Worm (Caenorhabditis elegans): ENCODE measurements around the gene Y110A2AL.5.
A peak's percentile ranks its signal among the peaks of the same experiment; 100 is the strongest.

Y110A2AL.5 gene

DNA sequence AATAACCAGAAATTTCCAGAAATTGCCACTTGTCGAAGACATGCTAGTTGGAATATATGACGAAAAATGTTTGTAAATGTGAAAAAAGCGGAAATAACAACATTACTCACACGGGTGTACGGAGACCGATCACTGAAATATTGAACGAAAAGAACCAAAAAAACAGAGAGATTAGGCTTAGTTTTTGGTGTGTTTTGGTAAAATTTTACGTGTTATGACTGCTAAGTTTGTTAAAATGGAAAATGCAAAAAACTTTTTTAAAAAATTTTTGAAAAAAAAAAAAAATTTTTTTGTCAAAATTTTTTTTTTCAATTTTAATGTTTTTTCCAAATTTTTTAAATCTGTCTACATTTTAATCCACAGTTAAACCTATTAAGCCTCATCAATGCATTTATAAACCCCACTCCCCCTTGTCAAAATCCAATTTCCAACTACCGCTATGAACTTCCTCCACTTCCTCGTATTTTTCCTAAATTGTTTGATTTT, 41.9 kb upstream of the Y110A2AL.5 start, which contains the start of the genes fut-4 and K12H6.10:
TSS of gene fut-4 (minus strand) at position 101 of the 486 bp plus-strand sequence.
TSS of gene K12H6.10 (plus strand) at position 436 of the 486 bp plus-strand sequence.
- TF ChIP-seq spr-1 (tag; optimal IDR thresholded peaks at IDR 0.05) (no peak), mxl-2 (GFP tag; conservative IDR thresholded peaks at IDR 0.05) (no peak), mes-2 (tag; optimal IDR thresholded peaks at IDR 0.05; ENCODE audit: poor library complexity, severe bottlenecking) (no peak), dmd-9 (GFP tag; IDR thresholded peaks at IDR 0.05) (no peak), mep-1 (tag; optimal IDR thresholded peaks at IDR 0.05) (no peak), zfp-2 (tag; optimal IDR thresholded peaks at IDR 0.05) (no peak), pqm-1 (tag; optimal IDR thresholded peaks at IDR 0.05) (no peak), zag-1 (tag; optimal IDR thresholded peaks at IDR 0.05) (no peak), ceh-32 (tag; optimal IDR thresholded peaks at IDR 0.05; ENCODE audit: poor library complexity) (no peak), lin-13 (GFP tag; optimal IDR thresholded peaks at IDR 0.05) (no peak), arid-1 (GFP tag; conservative IDR thresholded peaks at IDR 0.05) (no peak), php-3 (GFP tag; IDR thresholded peaks at IDR 0.05) (no peak), hlh-11 (tag; optimal IDR thresholded peaks at IDR 0.05) (no peak)

DNA sequence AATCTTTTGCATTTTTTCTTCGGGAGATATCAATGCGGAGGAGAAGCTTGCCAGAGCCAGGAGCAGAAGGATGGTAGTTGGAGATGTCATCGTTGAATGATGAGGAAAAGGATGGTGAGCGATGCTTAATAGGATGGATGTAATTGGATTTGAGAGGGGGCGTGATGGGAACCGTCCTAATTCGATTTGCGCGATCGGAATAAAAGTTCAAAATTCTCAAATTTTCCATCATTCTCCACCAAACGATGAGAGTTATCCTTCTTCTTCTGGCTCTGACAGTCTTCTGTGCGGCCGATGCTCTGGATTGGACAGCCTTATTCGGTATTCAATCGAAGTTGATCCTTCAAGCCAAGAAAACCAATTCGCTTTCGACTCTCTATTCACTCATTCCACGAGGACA, 40.2 kb upstream of the Y110A2AL.5 start, which contains the start of the genes K12H6.4 and K12H6.9:
TSS of gene K12H6.4 (minus strand) at position 101 of the 400 bp plus-strand sequence.
TSS of gene K12H6.9 (plus strand) at position 236 of the 400 bp plus-strand sequence.
- TF ChIP-seq zag-1 (tag; optimal IDR thresholded peaks at IDR 0.05) (no peak), lin-38 (GFP tag; IDR thresholded peaks at IDR 0.05) (no peak), ces-1 (GFP tag; optimal IDR thresholded peaks at IDR 0.05) (no peak), zfp-2 (tag; optimal IDR thresholded peaks at IDR 0.05) (no peak)

ce11 chrII:2826073-2826472, 38.3 kb upstream of the Y110A2AL.5 start, which contains the start of gene K12H6.5:
Gene K12H6.5, minus strand, starts transcription at chrII:2826173.
- TF ChIP-seq ZK337.2 (GFP tag; IDR thresholded peaks at IDR 0.05) (no peak), saeg-2 (GFP tag; IDR thresholded peaks at IDR 0.05) (no peak), ces-1 (GFP tag; optimal IDR thresholded peaks at IDR 0.05) (no peak), php-3 (GFP tag; IDR thresholded peaks at IDR 0.05) (no peak), lin-29 (GFP tag; IDR thresholded peaks at IDR 0.05) (no peak), F26F4.8 (GFP tag; conservative IDR thresholded peaks at IDR 0.05) (no peak), lin-1 (GFP tag; IDR thresholded peaks at IDR 0.05) (no peak), lsy-2 (tag; optimal IDR thresholded peaks at IDR 0.05) (no peak), ceh-32 (tag; optimal IDR thresholded peaks at IDR 0.05; ENCODE audit: poor library complexity) (no peak), snpc-1.2 (GFP tag; IDR thresholded peaks at IDR 0.05) (no peak), fos-1 (tag; optimal IDR thresholded peaks at IDR 0.05) (no peak), F37D6.2 (tag; optimal IDR thresholded peaks at IDR 0.05) (no peak), Y105C5A.15 (GFP tag; IDR thresholded peaks at IDR 0.05) (no peak), nhr-25 (tag; optimal IDR thresholded peaks at IDR 0.05; ENCODE audit: borderline replicate concordance, insufficient read depth) (no peak), nhr-6 (tag; optimal IDR thresholded peaks at IDR 0.05) (no peak), daf-16 (GFP tag; optimal IDR thresholded peaks at IDR 0.05) (no peak), daf-16 (tag; optimal IDR thresholded peaks at IDR 0.05) (no peak), arid-1 (GFP tag; conservative IDR thresholded peaks at IDR 0.05) (no peak), nhr-48 (tag; optimal IDR thresholded peaks at IDR 0.05) (no peak)

DNA sequence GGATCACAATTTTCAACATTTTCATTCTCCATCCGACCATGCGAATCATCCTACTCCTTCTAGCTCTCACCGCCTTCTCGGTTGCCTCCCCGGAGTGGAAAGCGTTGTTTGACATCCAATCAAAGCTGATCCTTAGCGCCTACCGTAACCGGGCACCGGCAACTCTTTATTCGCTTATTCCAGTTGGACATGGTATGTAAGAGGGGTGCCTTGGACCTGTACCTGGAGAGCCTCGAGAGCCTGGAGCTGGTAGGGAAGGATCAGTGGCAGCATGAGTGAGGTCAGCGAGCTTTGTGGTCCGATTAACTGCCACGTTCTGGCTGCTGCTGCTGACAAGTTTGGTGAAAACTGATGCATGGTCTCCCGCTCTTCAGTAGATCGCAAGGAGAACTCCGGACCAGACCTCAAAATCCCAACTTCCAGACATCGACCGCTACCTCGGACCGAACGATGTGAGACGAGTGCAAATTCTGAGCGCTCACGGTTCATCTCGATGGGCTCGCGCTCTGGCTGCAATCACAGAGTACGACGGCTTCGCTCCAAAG, 36.4 kb upstream of the Y110A2AL.5 start, which contains the start of gene K12H6.8:
TSS of gene K12H6.8 (plus strand) at position 38 of the 545 bp plus-strand sequence.
- TF ChIP-seq nhr-102 (tag; optimal IDR thresholded peaks at IDR 0.05) (no peak), sdz-12 (GFP tag; optimal IDR thresholded peaks at IDR 0.05) (peak; percentile 45), rbr-2 (tag; optimal IDR thresholded peaks at IDR 0.05) (no peak), lin-39 (tag; optimal IDR thresholded peaks at IDR 0.05) (no peak), skn-1 (tag; optimal IDR thresholded peaks at IDR 0.05) (no peak), ceh-62 (tag; optimal IDR thresholded peaks at IDR 0.05) (no peak), fos-1 (tag; optimal IDR thresholded peaks at IDR 0.05) (no peak), ceh-20 (GFP tag; IDR thresholded peaks at IDR 0.05) (no peak), zfp-3 (GFP tag; conservative IDR thresholded peaks at IDR 0.05) (no peak), ctbp-1 (GFP tag; IDR thresholded peaks at IDR 0.05) (no peak), pqm-1 (tag; optimal IDR thresholded peaks at IDR 0.05) (no peak), snpc-1.2 (GFP tag; IDR thresholded peaks at IDR 0.05) (no peak), ceh-28 (tag; optimal IDR thresholded peaks at IDR 0.05) (no peak), nhr-111 (GFP tag; optimal IDR thresholded peaks at IDR 0.05) (no peak), duxl-1 (tag; optimal IDR thresholded peaks at IDR 0.05; ENCODE audit: poor library complexity) (peak; percentile 21), tra-1 (GFP tag; IDR thresholded peaks at IDR 0.05) (no peak), lin-1 (GFP tag; IDR thresholded peaks at IDR 0.05) (no peak), snpc-4 (tag; optimal IDR thresholded peaks at IDR 0.05) (no peak), set-16 (GFP tag; IDR thresholded peaks at IDR 0.05) (peak; percentile 72), arid-1 (GFP tag; conservative IDR thresholded peaks at IDR 0.05) (no peak)

Measured in whole organism, L4 larva.